Worm (Caenorhabditis elegans) whole organism, late embryonic: Measurements from ENCODE around the gene K08F4.5.

Source experiments
- C38D4.7 ChIP-seq: fragments of 200-800 bp; sonication (Bioruptor generic); optimal IDR thresholded peaks from 2 replicates; lab custom pipeline; 2018; ENCODE audit warnings: mild to moderate bottlenecking, missing genetic modification characterization, moderate library complexity, missing compliant biosample characterization
- F13H6.1 ChIP-seq: sonication (generic microtip); optimal IDR thresholded peaks from 2 replicates; lab custom pipeline; 2016; ENCODE audit warnings: missing genetic modification characterization, missing compliant biosample characterization
- K02D7.2 ChIP-seq: sonication (generic microtip); optimal IDR thresholded peaks from 2 replicates; lab custom pipeline; 2017; ENCODE audit warnings: mild to moderate bottlenecking, missing genetic modification characterization, missing compliant biosample characterization
- Y22D7AL.16 ChIP-seq: sonication (generic microtip); optimal IDR thresholded peaks from 2 replicates; lab custom pipeline; 2016; ENCODE audit warnings: missing genetic modification characterization, missing compliant biosample characterization
- ahr-1 ChIP-seq: sonication (generic microtip); optimal IDR thresholded peaks from 2 replicates; lab custom pipeline; 2016; ENCODE audit warnings: missing genetic modification characterization, missing compliant biosample characterization
- ama-1 ChIP-seq: fragments of 150-350 bp; optimal IDR thresholded peaks from 2 replicates; lab custom pipeline; 2014
- ceh-19 ChIP-seq: fragments of 200-800 bp; sonication (Bioruptor generic); optimal IDR thresholded peaks from 2 replicates; lab custom pipeline; 2018; ENCODE audit warnings: mild to moderate bottlenecking, missing genetic modification characterization, missing compliant biosample characterization
- ceh-22 ChIP-seq: sonication (generic microtip); optimal IDR thresholded peaks from 2 replicates; lab custom pipeline; 2017; ENCODE audit warnings: missing biosample characterization, missing genetic modification characterization
- ceh-24 ChIP-seq: sonication (generic microtip); optimal IDR thresholded peaks from 2 replicates; lab custom pipeline; 2016; ENCODE audit warnings: mild to moderate bottlenecking, missing genetic modification characterization, missing compliant biosample characterization
- ceh-9 ChIP-seq: sonication (generic microtip); optimal IDR thresholded peaks from 2 replicates; lab custom pipeline; 2016; ENCODE audit warnings: mild to moderate bottlenecking, missing genetic modification characterization, inconsistent platforms, missing compliant biosample characterization
- elt-2 ChIP-seq: sonication (generic microtip); optimal IDR thresholded peaks from 2 replicates; lab custom pipeline; 2016; ENCODE audit warnings: missing genetic modification reagents, missing genetic modification characterization, missing compliant biosample characterization
- ets-4 ChIP-seq: sonication (generic microtip); optimal IDR thresholded peaks from 2 replicates; lab custom pipeline; 2016; ENCODE audit warnings: missing genetic modification characterization, missing compliant biosample characterization
- eyg-1 ChIP-seq: sonication (generic microtip); optimal IDR thresholded peaks from 2 replicates; lab custom pipeline; 2016; ENCODE audit warnings: missing genotype, missing genetic modification characterization, missing compliant biosample characterization
- fkh-10 ChIP-seq: fragments of 150-350 bp; optimal IDR thresholded peaks from 2 replicates; lab custom pipeline; 2014; ENCODE audit warnings: missing biosample characterization, missing genetic modification reagents, missing genetic modification characterization
- fkh-6 ChIP-seq: sonication (generic microtip); optimal IDR thresholded peaks from 2 replicates; lab custom pipeline; 2016; ENCODE audit warnings: missing genetic modification characterization, missing compliant biosample characterization
- hlh-13 ChIP-seq: fragments of 200-800 bp; sonication (Bioruptor generic); optimal IDR thresholded peaks from 2 replicates; lab custom pipeline; 2018; ENCODE audit warnings: mild to moderate bottlenecking, missing genetic modification characterization, missing compliant biosample characterization
- hlh-30 ChIP-seq: sonication (generic microtip); optimal IDR thresholded peaks from 2 replicates; lab custom pipeline; 2017; ENCODE audit warnings: antibody characterized with exemption, missing genetic modification characterization, missing compliant biosample characterization; ENCODE audit not compliant: insufficient read depth
- hlh-6 ChIP-seq: sonication (generic microtip); optimal IDR thresholded peaks from 2 replicates; lab custom pipeline; 2016; ENCODE audit warnings: missing genotype, missing genetic modification characterization, missing compliant biosample characterization
- lim-6 ChIP-seq: sonication (generic microtip); optimal IDR thresholded peaks from 2 replicates; lab custom pipeline; 2016; ENCODE audit warnings: missing genetic modification characterization, missing compliant biosample characterization
- lin-11 ChIP-seq: fragments of 200-800 bp; sonication (Bioruptor generic); optimal IDR thresholded peaks from 2 replicates; lab custom pipeline; 2018; ENCODE audit warnings: mild to moderate bottlenecking, missing genetic modification characterization, missing compliant biosample characterization
- madf-2 ChIP-seq: sonication (generic microtip); optimal IDR thresholded peaks from 2 replicates; lab custom pipeline; 2017; ENCODE audit warnings: missing genetic modification characterization, missing compliant biosample characterization
- mec-3 ChIP-seq: sonication (generic microtip); optimal IDR thresholded peaks from 2 replicates; lab custom pipeline; 2016; ENCODE audit warnings: borderline replicate concordance, missing genetic modification characterization, missing compliant biosample characterization
- nfya-1 ChIP-seq: sonication (generic microtip); optimal IDR thresholded peaks from 2 replicates; lab custom pipeline; 2017; ENCODE audit warnings: missing genetic modification characterization, mild to moderate bottlenecking, missing compliant biosample characterization, antibody characterized with exemption, moderate library complexity
- npax-4 ChIP-seq: sonication (generic microtip); optimal IDR thresholded peaks from 2 replicates; lab custom pipeline; 2016; ENCODE audit warnings: missing genetic modification characterization, missing compliant biosample characterization
- pat-9 ChIP-seq: fragments of 200-800 bp; sonication (Bioruptor generic); optimal IDR thresholded peaks from 2 replicates; lab custom pipeline; 2018; ENCODE audit warnings: mild to moderate bottlenecking, missing genetic modification characterization, moderate library complexity, missing compliant biosample characterization
- pax-1 ChIP-seq: fragments of 150-350 bp; optimal IDR thresholded peaks from 2 replicates; lab custom pipeline; 2014; ENCODE audit warnings: missing biosample characterization, missing genetic modification characterization
- pqm-1 ChIP-seq: sonication (generic microtip); optimal IDR thresholded peaks from 2 replicates; lab custom pipeline; 2016; ENCODE audit warnings: missing genetic modification characterization, missing compliant biosample characterization
- pros-1 ChIP-seq: fragments of 150-350 bp; optimal IDR thresholded peaks from 2 replicates; lab custom pipeline; 2014; ENCODE audit warnings: missing biosample characterization, missing genetic modification reagents, missing genetic modification characterization
- ref-2 ChIP-seq: sonication (generic microtip); optimal IDR thresholded peaks from 2 replicates; lab custom pipeline; 2016; ENCODE audit warnings: missing genetic modification characterization, missing compliant biosample characterization
- rnt-1 ChIP-seq: sonication (generic microtip); optimal IDR thresholded peaks from 2 replicates; lab custom pipeline; 2016; ENCODE audit warnings: missing genetic modification characterization, missing compliant biosample characterization
- sox-2 ChIP-seq: fragments of 200-800 bp; sonication (Bioruptor generic); IDR thresholded peaks from 2 replicates; pipeline ENCODE4 v1.3.6; 2022; ENCODE audit warnings: missing genetic modification reagents, missing genetic modification characterization, missing compliant biosample characterization
- tbx-7 ChIP-seq: sonication (generic microtip); optimal IDR thresholded peaks from 2 replicates; lab custom pipeline; 2016; ENCODE audit warnings: missing genotype, missing genetic modification characterization, missing compliant biosample characterization
- ttx-3 ChIP-seq: sonication (generic microtip); optimal IDR thresholded peaks from 2 replicates; lab custom pipeline; 2016; ENCODE audit warnings: missing genetic modification reagents, missing genetic modification characterization, missing compliant biosample characterization
- zip-5 ChIP-seq: sonication (generic microtip); optimal IDR thresholded peaks from 2 replicates; lab custom pipeline; 2016; ENCODE audit warnings: missing genetic modification characterization, missing compliant biosample characterization

K08F4.5 gene

ce11 chrIV:10110417-10110816 lies 25.3 kb downstream of the K08F4.5 start, which contains the start of gene egl-38:
egl-38 (minus strand) TSS chrIV:10110517.
- no peak for TF ChIP-seq Y22D7AL.16
- TF ChIP-seq eyg-1 (tag; lab: Kevin White, UChicago) = no peak
- no peak for TF ChIP-seq lim-6 (tag; lab: Kevin White, UChicago)
- no peak for TF ChIP-seq nfya-1
- no peak for TF ChIP-seq hlh-30 (tag; lab: Kevin White, UChicago)
- no peak for TF ChIP-seq pros-1 (tag; lab: Kevin White, UChicago)
- TF ChIP-seq ceh-9 (tag; lab: Kevin White, UChicago) = no peak

ce11 chrIV:10096881-10097280 lies 38.8 kb downstream of the K08F4.5 start, which contains the start of gene dis-3:
dis-3 (plus strand) TSS chrIV:10097202.
- TF ChIP-seq ets-4 (tag; lab: Kevin White, UChicago) (no peak), npax-4 (tag; lab: Kevin White, UChicago) (no peak), nfya-1 (no peak), tbx-7 (tag; lab: Kevin White, UChicago) (no peak), hlh-6 (no peak), pat-9 (tag; lab: Kevin White, UChicago) (no peak), ttx-3 (tag; lab: Kevin White, UChicago) (no peak), mec-3 (tag; lab: Kevin White, UChicago) (no peak), fkh-10 (GFP tag; lab: Kevin White, UChicago) (no peak), rnt-1 (no peak), sox-2 (GFP tag; lab: Robert Waterston, UW) (no peak), ref-2 (no peak), fkh-6 (tag; lab: Kevin White, UChicago) (no peak), C38D4.7 (GFP tag; lab: Kevin White, UChicago) (no peak), pqm-1 (no peak), madf-2 (tag; lab: Kevin White, UChicago) (no peak)

- TF ChIP-seq pax-1 (tag; lab: Kevin White, UChicago) = no peak
- TF ChIP-seq lin-11 (tag; lab: Kevin White, UChicago) = no peak
- no peak for TF ChIP-seq hlh-13 (GFP tag; lab: Kevin White, UChicago)
- no peak for TF ChIP-seq npax-4 (tag; lab: Kevin White, UChicago)
- no peak for TF ChIP-seq ahr-1 (tag; lab: Kevin White, UChicago)
- no peak for TF ChIP-seq F13H6.1
Observed at ce11 chrIV:10095171-10095570, 40.5 kb downstream of the K08F4.5 start, which contains the start of the genes C04G2.5 and msp-36. C04G2.5 (minus strand) TSS chrIV:10095271. msp-36 (plus strand) TSS chrIV:10095433.

- TF ChIP-seq ceh-19 (no peak), ceh-24 (tag; lab: Kevin White, UChicago) (no peak), ref-2 (no peak), pqm-1 (no peak)
- TF ChIP-seq, all 69 proteins: peak for 0
Observed at ce11 chrIV:10090358-10090757, 45.4 kb downstream of the K08F4.5 start, which contains the start of gene ttbk-5. ttbk-5 (plus strand) TSS chrIV:10090658.

ce11 chrIV:10089777-10090176 lies 45.9 kb downstream of the K08F4.5 start, which contains the start of gene ttr-39:
ttr-39 (minus strand) TSS chrIV:10089877.
- TF ChIP-seq fkh-6 (tag; lab: Kevin White, UChicago) (no peak), rnt-1 (no peak), zip-5 (tag; lab: Kevin White, UChicago) (no peak), pros-1 (tag; lab: Kevin White, UChicago) (no peak), eyg-1 (tag; lab: Kevin White, UChicago) (no peak), K02D7.2 (tag; lab: Kevin White, UChicago) (no peak), elt-2 (tag; lab: Kevin White, UChicago) (no peak), ceh-22 (no peak), ama-1 (lab: Kevin White, UChicago) (no peak), hlh-13 (GFP tag; lab: Kevin White, UChicago) (no peak), ceh-19 (no peak)
